Fruit fly (Drosophila melanogaster): Measurements from ENCODE around the gene CG42846.
A peak's percentile ranks its signal among the peaks of the same experiment; 100 is the strongest.

CG42846 gene

DNA sequence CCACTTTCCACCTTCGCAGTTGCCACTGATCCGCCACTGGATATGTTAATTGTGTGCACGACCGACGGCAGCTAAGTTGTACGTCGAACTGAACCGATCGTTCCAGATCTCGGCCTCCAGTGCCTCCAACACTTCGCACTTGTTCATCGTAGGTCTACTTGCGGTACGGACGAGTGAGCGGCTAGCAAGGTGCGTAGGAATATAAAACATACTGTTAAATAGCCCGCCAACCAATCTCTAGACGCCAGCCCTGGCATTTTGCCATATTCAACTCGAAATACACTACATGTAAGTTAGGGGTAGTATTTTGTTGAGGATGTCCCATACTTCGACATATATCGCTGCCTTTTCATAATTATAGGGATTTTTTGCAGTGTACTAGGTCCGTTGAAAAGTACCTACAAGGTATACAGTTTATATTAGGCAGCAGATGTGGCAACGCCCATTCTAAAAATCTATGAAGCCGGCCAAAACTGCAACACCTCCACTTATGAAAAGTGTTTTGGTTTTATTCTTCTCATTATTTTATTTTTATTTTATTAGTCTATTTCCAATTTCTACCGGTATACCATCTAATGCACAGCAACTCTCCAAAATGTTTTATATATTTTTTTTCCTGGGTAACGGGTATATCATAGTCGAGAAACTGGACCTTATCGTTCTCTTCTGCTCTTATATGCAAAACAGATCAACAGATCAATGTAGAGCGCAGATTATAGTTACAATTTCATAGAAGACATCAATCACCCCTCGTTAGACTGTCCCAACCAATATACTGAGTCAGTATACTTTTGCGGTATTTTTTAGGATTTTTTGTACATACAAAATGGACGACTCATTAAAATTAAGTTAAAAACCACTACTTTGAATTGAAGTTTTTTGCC is 8.1 kb downstream of the CG42846 start, which contains the start of the genes pyx and CG33229 (continued):
- TF ChIP-seq zfh2 (GFP tag; optimal IDR thresholded peaks at IDR 0.05) (peak; percentile 94), twi (tag; optimal IDR thresholded peaks at IDR 0.05) (peak; percentile 77), vfl (GFP tag; optimal IDR thresholded peaks at IDR 0.05) (peak; percentile 85), Dek (tag; optimal IDR thresholded peaks at IDR 0.05) (peak; percentile 92), CG43689 (GFP tag; IDR thresholded peaks at IDR 0.05) (peak; percentile 60), CG15011 (GFP tag; optimal IDR thresholded peaks at IDR 0.05) (peak; percentile 57), dpn (GFP tag; optimal IDR thresholded peaks at IDR 0.05) (peak; percentile 83 to 90), mirr (GFP tag; optimal IDR thresholded peaks at IDR 0.05) (peak; percentile 64), CG2120 (GFP tag; optimal IDR thresholded peaks at IDR 0.05) (peak; percentile 96), CG1602 (GFP tag; optimal IDR thresholded peaks at IDR 0.05) (peak; percentile 86), CG12391 (tag; optimal IDR thresholded peaks at IDR 0.05) (peak; percentile 87), CG4707 (GFP tag; optimal IDR thresholded peaks at IDR 0.05) (no peak), ind (GFP tag; optimal IDR thresholded peaks at IDR 0.05) (peak; percentile 89), hth (optimal IDR thresholded peaks at IDR 0.05) (no peak), CG5245 (GFP tag; optimal IDR thresholded peaks at IDR 0.05) (peak; percentile 41), tin (GFP tag; optimal IDR thresholded peaks at IDR 0.05) (peak; percentile 87), CG8765 (GFP tag; IDR thresholded peaks at IDR 0.05) (peak; percentile 52; the same call in 1 of the 2 replicates), chif (GFP tag; optimal IDR thresholded peaks at IDR 0.05) (peak; percentile 73 to 79), Mes4 (GFP tag; optimal IDR thresholded peaks at IDR 0.05) (peak; percentile 57), D19B (GFP tag; optimal IDR thresholded peaks at IDR 0.05) (peak; percentile 78), dmrt11E (tag; optimal IDR thresholded peaks at IDR 0.05) (peak; percentile 68), slou (GFP tag; optimal IDR thresholded peaks at IDR 0.05) (peak; percentile 76), CG7556 (GFP tag; optimal IDR thresholded peaks at IDR 0.05) (peak; percentile 76), CG3407 (GFP tag; optimal IDR thresholded peaks at IDR 0.05) (peak; percentile 58), CG10366 (GFP tag; IDR thresholded peaks at IDR 0.05) (peak; percentile 80), CG17912 (GFP tag; optimal IDR thresholded peaks at IDR 0.05) (peak; percentile 67), dan (GFP tag; IDR thresholded peaks at IDR 0.05) (0 out of 2 replicates have a peak, but pooled peaks have one; percentile 14), CG11247 (GFP tag; IDR thresholded peaks at IDR 0.05) (peak; percentile 68), ken (GFP tag; IDR thresholded peaks at IDR 0.05) (peak; percentile 62), CG7357 (GFP tag; IDR thresholded peaks at IDR 0.05) (peak; percentile 77), CG34376 (GFP tag; optimal IDR thresholded peaks at IDR 0.05) (peak; percentile 54), CG4730 (GFP tag; IDR thresholded peaks at IDR 0.05) (peak; percentile 64), dm (GFP tag; optimal IDR thresholded peaks at IDR 0.05) (peak; percentile 32), Side (GFP tag; optimal IDR thresholded peaks at IDR 0.05) (peak; percentile 57), zfh1 (GFP tag; IDR thresholded peaks at IDR 0.05) (peak; percentile 67), run (tag; optimal IDR thresholded peaks at IDR 0.05) (no peak), wor (GFP tag; IDR thresholded peaks at IDR 0.05) (peak; percentile 68), BEAF-32 (GFP tag; optimal IDR thresholded peaks at IDR 0.05) (peak; percentile 37), insv (GFP tag; optimal IDR thresholded peaks at IDR 0.05) (peak in 1 of 2 experiments; percentile 57), Usf (GFP tag; optimal IDR thresholded peaks at IDR 0.05) (peak; percentile 86), ranshi (GFP tag; IDR thresholded peaks at IDR 0.05) (peak; percentile 80), Kr (GFP tag; optimal IDR thresholded peaks at IDR 0.05) (no peak), Hmr (GFP tag; optimal IDR thresholded peaks at IDR 0.05) (peak; percentile 80), gro (GFP tag; optimal IDR thresholded peaks at IDR 0.05) (peak; percentile 75), CG2712 (tag; optimal IDR thresholded peaks at IDR 0.05) (peak; percentile 88), CG4404 (GFP tag; IDR thresholded peaks at IDR 0.05) (peak; percentile 80), CG3163 (GFP tag; optimal IDR thresholded peaks at IDR 0.05) (peak; percentile 16), NfI (GFP tag; optimal IDR thresholded peaks at IDR 0.05) (peak; percentile 88), gsb-n (tag; optimal IDR thresholded peaks at IDR 0.05) (no peak), crc (GFP tag; optimal IDR thresholded peaks at IDR 0.05) (peak; percentile 60)

Measured in whole organism, embryonic.